Fruit fly (Drosophila melanogaster): ENCODE results near the gene CG31689.

The CG31689 gene

DNA sequence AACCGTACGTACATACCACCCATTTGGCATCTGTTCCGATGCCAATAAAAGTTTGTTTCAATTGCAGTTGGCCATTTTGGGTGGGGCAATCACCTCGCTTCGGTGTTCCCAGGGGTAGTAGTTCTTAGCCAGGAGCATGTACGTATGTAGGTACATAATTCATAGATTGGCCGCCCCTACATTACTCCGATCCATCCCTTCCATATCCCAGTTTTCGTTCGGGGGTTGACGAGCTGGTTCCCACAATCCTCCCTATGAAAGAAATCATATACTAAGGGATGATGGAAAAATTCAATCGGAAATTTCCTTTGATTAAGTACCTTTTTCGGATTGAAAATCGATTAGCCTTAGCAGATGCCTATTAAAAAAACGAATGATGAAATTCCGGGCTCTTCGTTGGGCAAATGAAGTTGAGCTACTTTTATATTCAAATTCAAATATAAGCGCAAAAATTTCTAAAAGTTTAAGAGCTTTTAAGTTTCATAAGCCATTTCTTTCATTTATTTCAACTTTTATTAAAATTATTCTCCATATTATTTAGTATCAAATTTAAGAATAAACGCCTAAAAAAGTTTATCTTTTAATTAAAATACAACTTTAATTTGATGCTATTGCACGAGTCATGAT lies 32.6 kb downstream of the CG31689 start (continued):
- TF ChIP-seq ase (GFP tag; IDR thresholded peaks at IDR 0.05): no peak
- no peak for TF ChIP-seq Bdp1 (GFP tag; optimal IDR thresholded peaks at IDR 0.05)
- TF ChIP-seq CG4360 (GFP tag; IDR thresholded peaks at IDR 0.05): no peak
- no peak for TF ChIP-seq Vsx1 (GFP tag; optimal IDR thresholded peaks at IDR 0.05)
- no peak for TF ChIP-seq ro (GFP tag; IDR thresholded peaks at IDR 0.05)
- peak; percentile 28; the same call in 1 of the 2 replicates for TF ChIP-seq Atf6 (GFP tag; IDR thresholded peaks at IDR 0.05)
- TF ChIP-seq fd96Cb (tag; optimal IDR thresholded peaks at IDR 0.05): no peak
- no peak for TF ChIP-seq Meics (GFP tag; optimal IDR thresholded peaks at IDR 0.05)
- TF ChIP-seq CG10543 (GFP tag; optimal IDR thresholded peaks at IDR 0.05): no peak
- no peak for TF ChIP-seq CG6254 (GFP tag; optimal IDR thresholded peaks at IDR 0.05)
- peak; percentile 40 for TF ChIP-seq sens (GFP tag)
- TF ChIP-seq abd-A (tag; optimal IDR thresholded peaks at IDR 0.05): peak; percentile 27
- no peak for TF ChIP-seq al (GFP tag; IDR thresholded peaks at IDR 0.05)
- no peak for TF ChIP-seq pita (GFP tag; optimal IDR thresholded peaks at IDR 0.05)
- TF ChIP-seq Dp (GFP tag; optimal IDR thresholded peaks at IDR 0.05): peak; percentile 57
- TF ChIP-seq CG15696 (tag; optimal IDR thresholded peaks at IDR 0.05): no peak
- no peak for TF ChIP-seq CG4730 (GFP tag; IDR thresholded peaks at IDR 0.05)
- no peak for TF ChIP-seq CG32767 (GFP tag; IDR thresholded peaks at IDR 0.05)
- TF ChIP-seq Med (GFP tag): peak; percentile 70
- no peak for TF ChIP-seq NfI (GFP tag; optimal IDR thresholded peaks at IDR 0.05)
- peak; percentile 48 for TF ChIP-seq kni (GFP tag; optimal IDR thresholded peaks at IDR 0.05)
- 0 out of 2 replicates have a peak, but pooled peaks have one; percentile 32 for TF ChIP-seq onecut (GFP tag; IDR thresholded peaks at IDR 0.05)
- peak; percentile 70 for TF ChIP-seq CG13894 (tag; optimal IDR thresholded peaks at IDR 0.05)
- TF ChIP-seq CG11085 (GFP tag; IDR thresholded peaks at IDR 0.05): no peak
- peak; percentile 37 for TF ChIP-seq CG15514 (GFP tag; optimal IDR thresholded peaks at IDR 0.05)
- no peak for TF ChIP-seq dysf (GFP tag; IDR thresholded peaks at IDR 0.05)
- TF ChIP-seq bigmax (GFP tag; optimal IDR thresholded peaks at IDR 0.05): no peak
- TF ChIP-seq corto (GFP tag; optimal IDR thresholded peaks at IDR 0.05): peak; percentile 9
- no peak for TF ChIP-seq Dip3 (GFP tag; optimal IDR thresholded peaks at IDR 0.05)
- TF ChIP-seq Jarid2 (GFP tag; optimal IDR thresholded peaks at IDR 0.05): no peak
- peak; percentile 43 for TF ChIP-seq pros (GFP tag; optimal IDR thresholded peaks at IDR 0.05)
- TF ChIP-seq ci (GFP tag; IDR thresholded peaks at IDR 0.05): peak; percentile 21; the same call in 1 of the 3 replicates
- TF ChIP-seq CG7357 (GFP tag; IDR thresholded peaks at IDR 0.05): no peak
- TF ChIP-seq Hand (GFP tag; optimal IDR thresholded peaks at IDR 0.05): no peak
- 0 out of 3 replicates have a peak, but pooled peaks have one; percentile 5 for TF ChIP-seq CG6791 (GFP tag; IDR thresholded peaks at IDR 0.05; ENCODE audit: partially characterized antibody)
- 0 out of 4 replicates have a peak, but pooled peaks have one; percentile 9 for TF ChIP-seq chinmo (GFP tag; IDR thresholded peaks at IDR 0.05; ENCODE audit: partially characterized antibody)
- TF ChIP-seq lab (GFP tag; optimal IDR thresholded peaks at IDR 0.05): peak; percentile 10
- TF ChIP-seq vvl (GFP tag; IDR thresholded peaks at IDR 0.05): peak; percentile 14; the same call in 1 of the 2 replicates
- no peak for TF ChIP-seq da (GFP tag; optimal IDR thresholded peaks at IDR 0.05)
- TF ChIP-seq CG2712 (tag; optimal IDR thresholded peaks at IDR 0.05): no peak
- peak; percentile 1 for TF ChIP-seq phol (tag; optimal IDR thresholded peaks at IDR 0.05)
- no peak for TF ChIP-seq D19A (tag; optimal IDR thresholded peaks at IDR 0.05)
- no peak for TF ChIP-seq jing (GFP tag; optimal IDR thresholded peaks at IDR 0.05)
- TF ChIP-seq crc (GFP tag; optimal IDR thresholded peaks at IDR 0.05): no peak
- TF ChIP-seq jigr1 (GFP tag; IDR thresholded peaks at IDR 0.05): no peak
- TF ChIP-seq Rfx (GFP tag; IDR thresholded peaks at IDR 0.05): 0 out of 2 replicates have a peak, but pooled peaks have one; percentile 29
- no peak for TF ChIP-seq CG6854 (GFP tag; optimal IDR thresholded peaks at IDR 0.05)
- TF ChIP-seq Sox100B (GFP tag; optimal IDR thresholded peaks at IDR 0.05): no peak
- no peak for TF ChIP-seq Taf1 (GFP tag; IDR thresholded peaks at IDR 0.05)
- peak; percentile 16; the same call in 1 of the 2 replicates for TF ChIP-seq seq (GFP tag; IDR thresholded peaks at IDR 0.05)

Data from whole organism, embryonic.